Worm (Caenorhabditis elegans) whole organism, L1 larva: ENCODE data around the gene emb-30.
A peak's percentile ranks its signal among the peaks of the same experiment; 100 is the strongest.

Experiments
- C34B4.2 ChIP-seq: sonication (generic microtip); optimal IDR thresholded peaks from 2 replicates; lab custom pipeline; 2017; ENCODE audit warnings: mild to moderate bottlenecking, missing genetic modification characterization, missing compliant biosample characterization
- alr-1 ChIP-seq: fragments of 200-800 bp; sonication (Bioruptor generic); optimal IDR thresholded peaks from 2 replicates; lab custom pipeline; 2018; ENCODE audit warnings: borderline replicate concordance, mild to moderate bottlenecking, missing genetic modification characterization, missing compliant biosample characterization
- ama-1 ChIP-seq: fragments of 150-350 bp; optimal IDR thresholded peaks from 2 replicates; lab custom pipeline; 2014
- ceh-63 ChIP-seq: fragments of 200-800 bp; sonication (Bioruptor generic); optimal IDR thresholded peaks from 2 replicates; lab custom pipeline; 2018; ENCODE audit warnings: mild to moderate bottlenecking, missing genetic modification characterization, missing compliant biosample characterization
- ceh-8 ChIP-seq: fragments of 200-800 bp; sonication (Bioruptor generic); optimal IDR thresholded peaks from 2 replicates; lab custom pipeline; 2018; ENCODE audit warnings: mild to moderate bottlenecking, missing genetic modification characterization, moderate library complexity, missing compliant biosample characterization
- ceh-82 ChIP-seq, 3 experiments: fragments of 150-350 bp in 1 of 3; sonication (generic microtip) in 2 of 3; optimal IDR thresholded peaks; 2 replicates each; lab custom pipeline; 2014 to 2017; ENCODE audit warnings: missing biosample characterization in 3 of 3, missing genetic modification characterization in 3 of 3
- ceh-88 ChIP-seq: fragments of 200-800 bp; sonication (Bioruptor generic); IDR thresholded peaks from 2 replicates; pipeline ENCODE4 v1.3.6; 2022; ENCODE audit warnings: missing genetic modification characterization, missing compliant biosample characterization
- ceh-90 ChIP-seq: sonication (generic microtip); optimal IDR thresholded peaks from 2 replicates; lab custom pipeline; 2016; ENCODE audit warnings: missing genetic modification characterization, missing compliant biosample characterization
- efl-3 ChIP-seq: fragments of 200-800 bp; sonication (Bioruptor generic); optimal IDR thresholded peaks from 2 replicates; lab custom pipeline; 2018; ENCODE audit warnings: mild to moderate bottlenecking, missing genetic modification characterization, missing compliant biosample characterization
- egl-13 ChIP-seq: sonication (generic microtip); optimal IDR thresholded peaks from 2 replicates; lab custom pipeline; 2016; ENCODE audit warnings: missing genotype, missing genetic modification reagents, missing genetic modification characterization, missing compliant biosample characterization
- elt-2 ChIP-seq: sonication (generic microtip); optimal IDR thresholded peaks from 2 replicates; lab custom pipeline; 2016; ENCODE audit warnings: missing genetic modification characterization, mild to moderate bottlenecking, inconsistent platforms, missing compliant biosample characterization, missing genetic modification reagents
- ets-5 ChIP-seq: fragments of 200-800 bp; sonication (Bioruptor generic); IDR thresholded peaks from 2 replicates; pipeline ENCODE4 v1.3.6; 2022; ENCODE audit warnings: missing genetic modification characterization, missing compliant biosample characterization
- fkh-10 ChIP-seq: sonication (generic microtip); optimal IDR thresholded peaks from 2 replicates; lab custom pipeline; 2017; ENCODE audit warnings: missing biosample characterization, missing genetic modification reagents, missing genetic modification characterization
- fkh-8 ChIP-seq: sonication (generic microtip); optimal IDR thresholded peaks from 2 replicates; lab custom pipeline; 2016; ENCODE audit warnings: mild to moderate bottlenecking, missing genetic modification characterization, missing compliant biosample characterization
- grh-1 ChIP-seq: fragments of 200-800 bp; sonication (Bioruptor generic); IDR thresholded peaks from 2 replicates; pipeline ENCODE4 v1.3.6; 2022; ENCODE audit warnings: missing genetic modification reagents, missing genetic modification characterization, missing compliant biosample characterization
- hlh-17 ChIP-seq: fragments of 200-800 bp; sonication (Bioruptor generic); optimal IDR thresholded peaks from 2 replicates; lab custom pipeline; 2018; ENCODE audit warnings: missing genetic modification characterization, mild to moderate bottlenecking, missing compliant biosample characterization, moderate library complexity, borderline replicate concordance
- hlh-4 ChIP-seq: sonication (generic microtip); optimal IDR thresholded peaks from 2 replicates; lab custom pipeline; 2016; ENCODE audit warnings: mild to moderate bottlenecking, missing genetic modification characterization, missing compliant biosample characterization
- hpl-2 ChIP-seq: fragments of 150-350 bp; optimal IDR thresholded peaks from 2 replicates; lab custom pipeline; 2014; ENCODE audit warnings: missing biosample characterization, missing genetic modification reagents, missing genetic modification characterization
- jun-1 ChIP-seq: fragments of 150-350 bp; optimal IDR thresholded peaks from 2 replicates; lab custom pipeline; 2014; ENCODE audit warnings: missing biosample characterization, missing genetic modification reagents, missing genetic modification characterization
- lin-13 ChIP-seq: fragments of 150-350 bp; optimal IDR thresholded peaks from 2 replicates; lab custom pipeline; 2014; ENCODE audit warnings: missing biosample characterization, missing genetic modification reagents, missing genetic modification characterization
- lin-15B ChIP-seq: fragments of 150-350 bp; sonication (generic microtip); optimal IDR thresholded peaks from 3 replicates; lab custom pipeline; 2014; ENCODE audit warnings: missing biosample characterization, missing genetic modification characterization
- lin-35 ChIP-seq, 2 experiments: fragments of 150-350 bp; optimal IDR thresholded peaks; 2 replicates each; lab custom pipeline; 2014; ENCODE audit warnings: missing biosample characterization in 2 of 2, missing genetic modification characterization in 2 of 2, missing genetic modification reagents in 2 of 2
- lsy-2 ChIP-seq, 2 experiments: fragments of 150-350 bp; optimal IDR thresholded peaks; 2 replicates each; lab custom pipeline; 2014; ENCODE audit warnings: missing biosample characterization in 2 of 2, missing genetic modification characterization in 2 of 2
- mef-2 ChIP-seq: fragments of 150-350 bp; optimal IDR thresholded peaks from 2 replicates; lab custom pipeline; 2014; ENCODE audit warnings: missing biosample characterization, missing genetic modification characterization
- mep-1 ChIP-seq: fragments of 150-350 bp; optimal IDR thresholded peaks from 2 replicates; lab custom pipeline; 2014; ENCODE audit warnings: missing biosample characterization, missing genetic modification characterization
- nhr-11 ChIP-seq: fragments of 150-350 bp; optimal IDR thresholded peaks from 2 replicates; lab custom pipeline; 2014; ENCODE audit warnings: missing biosample characterization, missing genetic modification characterization
- nhr-12 ChIP-seq: sonication (generic microtip); optimal IDR thresholded peaks from 2 replicates; lab custom pipeline; 2017; ENCODE audit warnings: missing biosample characterization, missing genetic modification characterization
- nhr-19 ChIP-seq: fragments of 200-800 bp; sonication (Bioruptor generic); conservative IDR thresholded peaks from 2 replicates; pipeline ENCODE4 v1.3.6; 2022; ENCODE audit warnings: missing genetic modification characterization, missing compliant biosample characterization
- nhr-20 ChIP-seq: sonication (generic microtip); optimal IDR thresholded peaks from 2 replicates; lab custom pipeline; 2016; ENCODE audit warnings: mild to moderate bottlenecking, missing genetic modification characterization, missing compliant biosample characterization
- nhr-237 ChIP-seq: fragments of 150-350 bp; optimal IDR thresholded peaks from 2 replicates; lab custom pipeline; 2014; ENCODE audit warnings: missing biosample characterization, missing genetic modification characterization
- nhr-47 ChIP-seq: sonication (generic microtip); optimal IDR thresholded peaks from 2 replicates; lab custom pipeline; 2016; ENCODE audit warnings: mild to moderate bottlenecking, missing genetic modification characterization, moderate library complexity, missing compliant biosample characterization
- nhr-71 ChIP-seq: sonication (generic microtip); optimal IDR thresholded peaks from 2 replicates; lab custom pipeline; 2016; ENCODE audit warnings: mild to moderate bottlenecking, missing genetic modification characterization, moderate library complexity, missing compliant biosample characterization
- nhr-76 ChIP-seq: sonication (generic microtip); optimal IDR thresholded peaks from 2 replicates; lab custom pipeline; 2017; ENCODE audit warnings: missing biosample characterization, missing genetic modification characterization
- nhr-85 ChIP-seq: sonication (generic microtip); peaks from one replicate; lab custom pipeline; 2016; ENCODE audit warnings: missing genetic modification characterization, inconsistent platforms, missing compliant biosample characterization
- pag-3 ChIP-seq: sonication (generic microtip); optimal IDR thresholded peaks from 2 replicates; lab custom pipeline; 2017; ENCODE audit warnings: missing genetic modification characterization, mild to moderate bottlenecking, missing compliant biosample characterization, antibody characterized with exemption, borderline replicate concordance; ENCODE audit not compliant: insufficient read depth
- skn-1 ChIP-seq: fragments of 150-350 bp; optimal IDR thresholded peaks from 2 replicates; lab custom pipeline; 2014; ENCODE audit warnings: missing biosample characterization, missing genetic modification characterization
- snpc-4 ChIP-seq: fragments of 150-350 bp; optimal IDR thresholded peaks from 2 replicates; lab custom pipeline; 2014; ENCODE audit warnings: missing biosample characterization, missing genetic modification characterization
- snu-23 ChIP-seq: sonication (generic microtip); optimal IDR thresholded peaks from 2 replicates; lab custom pipeline; 2016; ENCODE audit warnings: missing genetic modification characterization, missing compliant biosample characterization
- sox-4 ChIP-seq: sonication (generic microtip); optimal IDR thresholded peaks from 2 replicates; lab custom pipeline; 2016; ENCODE audit warnings: missing genetic modification characterization, missing compliant biosample characterization
- tlp-1 ChIP-seq: fragments of 150-350 bp; optimal IDR thresholded peaks from 2 replicates; lab custom pipeline; 2014; ENCODE audit warnings: missing biosample characterization, missing genetic modification characterization
- unc-130 ChIP-seq: fragments of 150-350 bp; optimal IDR thresholded peaks from 2 replicates; lab custom pipeline; 2017; ENCODE audit warnings: missing biosample characterization, missing genetic modification characterization, inconsistent platforms
- unc-86 ChIP-seq: sonication (generic microtip); optimal IDR thresholded peaks from 2 replicates; lab custom pipeline; 2016; ENCODE audit warnings: missing genetic modification characterization, missing compliant biosample characterization
- vab-15 ChIP-seq: sonication (generic microtip); optimal IDR thresholded peaks from 2 replicates; lab custom pipeline; 2017; ENCODE audit warnings: missing genotype, mild to moderate bottlenecking, missing genetic modification characterization, missing compliant biosample characterization
- xbp-1 ChIP-seq: sonication (generic microtip); optimal IDR thresholded peaks from 2 replicates; lab custom pipeline; 2016; ENCODE audit warnings: missing genetic modification characterization, missing compliant biosample characterization
- zag-1 ChIP-seq: fragments of 150-350 bp; optimal IDR thresholded peaks from 2 replicates; lab custom pipeline; 2014; ENCODE audit warnings: missing biosample characterization, missing genetic modification characterization
- ztf-4 ChIP-seq: fragments of 150-350 bp; optimal IDR thresholded peaks from 2 replicates; lab custom pipeline; 2014; ENCODE audit warnings: missing biosample characterization, missing genetic modification characterization

The emb-30 gene

DNA sequence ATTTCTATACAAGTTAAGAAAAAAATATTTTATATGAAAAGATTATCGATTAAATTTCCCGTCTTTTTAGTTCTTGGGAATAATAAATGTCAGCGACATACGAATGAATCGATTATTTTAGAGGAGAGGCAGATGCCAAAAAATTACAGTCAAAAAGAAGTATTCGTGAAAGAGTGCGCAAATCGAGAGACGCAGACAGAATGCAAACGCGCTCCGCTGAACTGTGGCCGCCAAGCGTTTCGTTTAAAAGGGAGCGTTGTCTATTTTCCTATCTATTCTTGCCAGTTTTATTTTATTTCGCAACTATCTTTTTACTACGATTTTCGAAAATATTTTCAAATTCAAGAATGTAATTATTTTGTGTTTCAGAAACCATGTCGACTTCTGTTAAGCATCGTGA is 25.8 kb upstream of the emb-30 start, which contains the start of gene baf-1 (continued):
- TF ChIP-seq nhr-71 (peak; percentile 77), nhr-20 (tag; lab: Kevin White, UChicago) (peak; percentile 66), lin-15B (tag; lab: Kevin White, UChicago) (peak; percentile 64), unc-130 (tag; lab: Kevin White, UChicago) (peak; percentile 12), nhr-12 (no peak), ztf-4 (tag; lab: Kevin White, UChicago) (no peak), lin-13 (GFP tag; lab: Kevin White, UChicago) (peak; percentile 58), mef-2 (tag; lab: Kevin White, UChicago) (no peak), nhr-237 (tag; lab: Kevin White, UChicago) (no peak), nhr-11 (tag; lab: Kevin White, UChicago) (no peak), lsy-2 (tag; optimal IDR thresholded peaks at IDR 0.05; lab: Kevin White, UChicago) (peak; percentile 68 to 83), zag-1 (tag; lab: Kevin White, UChicago) (no peak), grh-1 (no peak), ceh-90 (peak; percentile 57), alr-1 (tag; lab: Kevin White, UChicago) (no peak), fkh-8 (tag; lab: Kevin White, UChicago) (peak; percentile 27), hlh-4 (tag; lab: Kevin White, UChicago) (no peak), efl-3 (GFP tag; lab: Kevin White, UChicago) (no peak), ceh-88 (no peak), ceh-82 (tag; optimal IDR thresholded peaks at IDR 0.05; lab: Kevin White, UChicago) (peak; percentile 18 to 55 (median 29)), lin-35 (GFP tag; optimal IDR thresholded peaks at IDR 0.05; lab: Kevin White, UChicago) (peak; percentile 72 to 83), mep-1 (tag; lab: Kevin White, UChicago) (peak; percentile 51), ceh-63 (GFP tag; lab: Kevin White, UChicago) (no peak), elt-2 (peak; percentile 64), nhr-85 (tag; lab: Kevin White, UChicago) (peak; percentile 77), egl-13 (no peak), ets-5 (GFP tag; lab: Robert Waterston, UW) (no peak), nhr-19 (GFP tag; lab: Robert Waterston, UW) (peak; percentile 46), snu-23 (peak; percentile 60), unc-86 (tag; lab: Kevin White, UChicago) (peak; percentile 17), skn-1 (peak; percentile 81), pag-3 (tag; lab: Kevin White, UChicago) (no peak), ama-1 (lab: Kevin White, UChicago) (no peak), hpl-2 (GFP tag; lab: Kevin White, UChicago) (peak; percentile 22), fkh-10 (no peak), xbp-1 (tag; lab: Kevin White, UChicago) (peak; percentile 65), nhr-47 (tag; lab: Kevin White, UChicago) (peak; percentile 78), C34B4.2 (tag; lab: Kevin White, UChicago) (no peak), jun-1 (tag; lab: Kevin White, UChicago) (peak; percentile 15), tlp-1 (tag; lab: Kevin White, UChicago) (no peak), ceh-8 (GFP tag; lab: Kevin White, UChicago) (no peak), hlh-17 (GFP tag; lab: Kevin White, UChicago) (no peak), vab-15 (tag; lab: Kevin White, UChicago) (no peak), nhr-76 (no peak), sox-4 (peak; percentile 26), snpc-4 (peak; percentile 76)
- TF ChIP-seq, all 84 proteins: peak for 43
